Worm (Caenorhabditis elegans): ENCODE data around the gene H06H21.37.

The H06H21.37 gene

ce11 chrIV:4781123-4781522 is 28.7 kb downstream of the H06H21.37 start:
- no peak for TF ChIP-seq flt-1 (GFP tag; IDR thresholded peaks at IDR 0.05)
- TF ChIP-seq ztf-23 (GFP tag; IDR thresholded peaks at IDR 0.05): no peak
- no peak for TF ChIP-seq ref-1 (GFP tag; conservative IDR thresholded peaks at IDR 0.05)
- TF ChIP-seq klf-2 (GFP tag; conservative IDR thresholded peaks at IDR 0.05): no peak
- no peak for TF ChIP-seq ztf-29 (GFP tag; IDR thresholded peaks at IDR 0.05)
- TF ChIP-seq cog-1 (tag; optimal IDR thresholded peaks at IDR 0.05): no peak
- TF ChIP-seq med-1 (GFP tag; optimal IDR thresholded peaks at IDR 0.05; ENCODE audit: insufficient read depth): no peak
- TF ChIP-seq tab-1 (GFP tag; IDR thresholded peaks at IDR 0.05): no peak
- TF ChIP-seq T22C8.4 (GFP tag; IDR thresholded peaks at IDR 0.05): no peak

- no peak for TF ChIP-seq klf-2 (GFP tag; conservative IDR thresholded peaks at IDR 0.05)
- no peak for TF ChIP-seq ztf-29 (GFP tag; IDR thresholded peaks at IDR 0.05)
- no peak for TF ChIP-seq T22C8.4 (GFP tag; IDR thresholded peaks at IDR 0.05)
- TF ChIP-seq cog-1 (tag; optimal IDR thresholded peaks at IDR 0.05): no peak
- TF ChIP-seq tab-1 (GFP tag; IDR thresholded peaks at IDR 0.05): no peak
- no peak for TF ChIP-seq flt-1 (GFP tag; IDR thresholded peaks at IDR 0.05)
- no peak for TF ChIP-seq med-1 (GFP tag; optimal IDR thresholded peaks at IDR 0.05; ENCODE audit: insufficient read depth)
- no peak for TF ChIP-seq ztf-23 (GFP tag; IDR thresholded peaks at IDR 0.05)
- TF ChIP-seq ref-1 (GFP tag; conservative IDR thresholded peaks at IDR 0.05): no peak
Measured at ce11 chrIV:4780129-4780528, 29.6 kb downstream of the H06H21.37 start, which contains the start of gene set-15. TSS of gene set-15 (minus strand) at chrIV:4780229.

- TF ChIP-seq cog-1 (tag; optimal IDR thresholded peaks at IDR 0.05): no peak
- TF ChIP-seq tab-1 (GFP tag; IDR thresholded peaks at IDR 0.05): no peak
- no peak for TF ChIP-seq ztf-23 (GFP tag; IDR thresholded peaks at IDR 0.05)
Measured at ce11 chrIV:4776501-4776900, 33.3 kb downstream of the H06H21.37 start.

- TF ChIP-seq T22C8.4 (GFP tag; IDR thresholded peaks at IDR 0.05): no peak
- no peak for TF ChIP-seq cog-1 (tag; optimal IDR thresholded peaks at IDR 0.05)
- TF ChIP-seq tab-1 (GFP tag; IDR thresholded peaks at IDR 0.05): no peak
- TF ChIP-seq ztf-29 (GFP tag; IDR thresholded peaks at IDR 0.05): no peak
- TF ChIP-seq klf-2 (GFP tag; conservative IDR thresholded peaks at IDR 0.05): no peak
- TF ChIP-seq flt-1 (GFP tag; IDR thresholded peaks at IDR 0.05): no peak
- TF ChIP-seq ztf-23 (GFP tag; IDR thresholded peaks at IDR 0.05): no peak
- no peak for TF ChIP-seq med-1 (GFP tag; optimal IDR thresholded peaks at IDR 0.05; ENCODE audit: insufficient read depth)
- TF ChIP-seq ref-1 (GFP tag; conservative IDR thresholded peaks at IDR 0.05): no peak
Measured at ce11 chrIV:4776001-4776400, 33.8 kb downstream of the H06H21.37 start, which contains the start of gene R11E3.19. TSS of gene R11E3.19 (minus strand) at chrIV:4776101.

ce11 chrIV:4771792-4772191 is 38.0 kb downstream of the H06H21.37 start, which contains the start of gene R11E3.2:
TSS of gene R11E3.2 (plus strand) at chrIV:4772092.
- no peak for TF ChIP-seq T22C8.4 (GFP tag; IDR thresholded peaks at IDR 0.05)
- no peak for TF ChIP-seq cog-1 (tag; optimal IDR thresholded peaks at IDR 0.05)
- TF ChIP-seq ztf-29 (GFP tag; IDR thresholded peaks at IDR 0.05): no peak
- no peak for TF ChIP-seq ztf-23 (GFP tag; IDR thresholded peaks at IDR 0.05)
- no peak for TF ChIP-seq med-1 (GFP tag; optimal IDR thresholded peaks at IDR 0.05; ENCODE audit: insufficient read depth)
- TF ChIP-seq flt-1 (GFP tag; IDR thresholded peaks at IDR 0.05): no peak
- TF ChIP-seq klf-2 (GFP tag; conservative IDR thresholded peaks at IDR 0.05): no peak

ce11 chrIV:4764422-4764821 is 45.4 kb downstream of the H06H21.37 start, which contains the start of gene npp-26:
TSS of gene npp-26 (plus strand) at chrIV:4764722.
- no peak for TF ChIP-seq med-1 (GFP tag; optimal IDR thresholded peaks at IDR 0.05; ENCODE audit: insufficient read depth)
- TF ChIP-seq ztf-23 (GFP tag; IDR thresholded peaks at IDR 0.05): no peak
- TF ChIP-seq flt-1 (GFP tag; IDR thresholded peaks at IDR 0.05): no peak
- no peak for TF ChIP-seq ref-1 (GFP tag; conservative IDR thresholded peaks at IDR 0.05)
- TF ChIP-seq cog-1 (tag; optimal IDR thresholded peaks at IDR 0.05): no peak
- TF ChIP-seq ztf-29 (GFP tag; IDR thresholded peaks at IDR 0.05): no peak
- TF ChIP-seq klf-2 (GFP tag; conservative IDR thresholded peaks at IDR 0.05): no peak
- no peak for TF ChIP-seq tab-1 (GFP tag; IDR thresholded peaks at IDR 0.05)
- no peak for TF ChIP-seq T22C8.4 (GFP tag; IDR thresholded peaks at IDR 0.05)

ce11 chrIV:4763844-4764243 is 45.9 kb downstream of the H06H21.37 start, which contains the start of gene Y17G9B.2:
TSS of gene Y17G9B.2 (plus strand) at chrIV:4764144.
- TF ChIP-seq ztf-29 (GFP tag; IDR thresholded peaks at IDR 0.05): no peak
- TF ChIP-seq med-1 (GFP tag; optimal IDR thresholded peaks at IDR 0.05; ENCODE audit: insufficient read depth): no peak
- TF ChIP-seq flt-1 (GFP tag; IDR thresholded peaks at IDR 0.05): no peak
- no peak for TF ChIP-seq ref-1 (GFP tag; conservative IDR thresholded peaks at IDR 0.05)
- TF ChIP-seq tab-1 (GFP tag; IDR thresholded peaks at IDR 0.05): no peak
- TF ChIP-seq cog-1 (tag; optimal IDR thresholded peaks at IDR 0.05): no peak
- no peak for TF ChIP-seq klf-2 (GFP tag; conservative IDR thresholded peaks at IDR 0.05)
- TF ChIP-seq ztf-23 (GFP tag; IDR thresholded peaks at IDR 0.05): no peak
- no peak for TF ChIP-seq T22C8.4 (GFP tag; IDR thresholded peaks at IDR 0.05)

- TF ChIP-seq klf-2 (GFP tag; conservative IDR thresholded peaks at IDR 0.05) (no peak), cog-1 (tag; optimal IDR thresholded peaks at IDR 0.05) (no peak), flt-1 (GFP tag; IDR thresholded peaks at IDR 0.05) (no peak), ztf-23 (GFP tag; IDR thresholded peaks at IDR 0.05) (no peak), med-1 (GFP tag; optimal IDR thresholded peaks at IDR 0.05; ENCODE audit: insufficient read depth) (no peak), ztf-29 (GFP tag; IDR thresholded peaks at IDR 0.05) (no peak), T22C8.4 (GFP tag; IDR thresholded peaks at IDR 0.05) (no peak), tab-1 (GFP tag; IDR thresholded peaks at IDR 0.05) (no peak), ref-1 (GFP tag; conservative IDR thresholded peaks at IDR 0.05) (no peak)
Measured at ce11 chrIV:4760378-4761084, 49.2 kb downstream of the H06H21.37 start, which contains the start of the genes memi-1 and cyp-31A3. TSS of gene memi-1 (minus strand) at chrIV:4760428. TSS of gene cyp-31A3 (plus strand) at chrIV:4761049.

ce11 chrIV:4758659-4759058 is 51.1 kb downstream of the H06H21.37 start, which contains the start of gene Y17G9B.8:
TSS of gene Y17G9B.8 (minus strand) at chrIV:4758840.
- TF ChIP-seq ztf-23 (GFP tag; IDR thresholded peaks at IDR 0.05): no peak
- no peak for TF ChIP-seq flt-1 (GFP tag; IDR thresholded peaks at IDR 0.05)
- TF ChIP-seq ztf-29 (GFP tag; IDR thresholded peaks at IDR 0.05): no peak
- TF ChIP-seq med-1 (GFP tag; optimal IDR thresholded peaks at IDR 0.05; ENCODE audit: insufficient read depth): no peak
- no peak for TF ChIP-seq cog-1 (tag; optimal IDR thresholded peaks at IDR 0.05)
- TF ChIP-seq T22C8.4 (GFP tag; IDR thresholded peaks at IDR 0.05): no peak
- TF ChIP-seq klf-2 (GFP tag; conservative IDR thresholded peaks at IDR 0.05): no peak
- no peak for TF ChIP-seq tab-1 (GFP tag; IDR thresholded peaks at IDR 0.05)
- TF ChIP-seq ref-1 (GFP tag; conservative IDR thresholded peaks at IDR 0.05): no peak
